Fruit fly (Drosophila melanogaster) whole organism, prepupa: ENCODE measurements around the gene Mst89B.

Experiments
- Blimp-1 ChIP-seq: fragments of 200-800 bp; sonication (Bioruptor generic); optimal IDR thresholded peaks from 3 replicates; lab custom pipeline; 2017; ENCODE audit warnings: missing biosample characterization, missing genetic modification characterization, mild to moderate bottlenecking, moderate library complexity, missing genetic modification reagents
- CG10631 ChIP-seq: fragments of 200-800 bp; sonication (Bioruptor generic); optimal IDR thresholded peaks from 2 replicates; lab custom pipeline; 2016; ENCODE audit warnings: missing biosample characterization, missing genetic modification characterization
- CG10669 ChIP-seq: fragments of 200-800 bp; sonication (Bioruptor generic); optimal IDR thresholded peaks from 3 replicates; lab custom pipeline; 2018; ENCODE audit warnings: missing biosample characterization, mild to moderate bottlenecking, missing genetic modification characterization, moderate library complexity
- CG11294 ChIP-seq: fragments of 200-800 bp; sonication (Bioruptor generic); IDR thresholded peaks from 2 replicates; pipeline ENCODE4 v1.3.6; 2022; ENCODE audit warnings: missing biosample characterization, missing genetic modification characterization
- CG11762 ChIP-seq: fragments of 200-800 bp; sonication (Bioruptor generic); optimal IDR thresholded peaks from 3 replicates; lab custom pipeline; 2016; ENCODE audit warnings: missing biosample characterization, missing genetic modification characterization; ENCODE audit not compliant: insufficient read depth
- CG15336 ChIP-seq: fragments of 200-800 bp; sonication (Bioruptor generic); IDR thresholded peaks from 2 replicates; pipeline ENCODE4 v1.3.6; 2022; ENCODE audit warnings: missing biosample characterization, missing genetic modification characterization
- CG1621 ChIP-seq: fragments of 200-800 bp; sonication (Bioruptor generic); optimal IDR thresholded peaks from 3 replicates; lab custom pipeline; 2018; ENCODE audit warnings: missing biosample characterization, mild to moderate bottlenecking, missing genetic modification characterization
- CG3032 ChIP-seq: fragments of 200-800 bp; optimal IDR thresholded peaks from 2 replicates; lab custom pipeline; 2019; ENCODE audit warnings: missing biosample characterization, mild to moderate bottlenecking, missing genetic modification characterization, moderate library complexity
- CG31627 ChIP-seq: fragments of 200-800 bp; sonication (Bioruptor generic); optimal IDR thresholded peaks from 3 replicates; lab custom pipeline; 2016; ENCODE audit warnings: missing biosample characterization, missing genetic modification characterization
- CG34406 ChIP-seq: fragments of 200-800 bp; sonication (Bioruptor generic); optimal IDR thresholded peaks from 3 replicates; lab custom pipeline; 2016; ENCODE audit warnings: missing biosample characterization, missing genetic modification characterization
- CG3919 ChIP-seq: fragments of 200-800 bp; sonication (Bioruptor generic); optimal IDR thresholded peaks from 3 replicates; lab custom pipeline; 2016; ENCODE audit warnings: missing biosample characterization, missing genetic modification characterization
- CG4318 ChIP-seq: fragments of 200-800 bp; sonication (Bioruptor generic); optimal IDR thresholded peaks from 3 replicates; lab custom pipeline; 2017; ENCODE audit warnings: missing biosample characterization, mild to moderate bottlenecking, missing genetic modification characterization
- CG6276 ChIP-seq: fragments of 200-800 bp; sonication (Bioruptor generic); optimal IDR thresholded peaks from 2 replicates; lab custom pipeline; 2017; ENCODE audit warnings: missing biosample characterization, mild to moderate bottlenecking, missing genetic modification characterization
- CG8119 ChIP-seq: fragments of 200-800 bp; sonication (Bioruptor generic); IDR thresholded peaks from 3 replicates; pipeline ENCODE4 v1.3.6; 2022; ENCODE audit warnings: missing biosample characterization, missing genetic modification characterization
- CG9139 ChIP-seq: fragments of 200-800 bp; sonication (Bioruptor generic); optimal IDR thresholded peaks from 3 replicates; lab custom pipeline; 2017; ENCODE audit warnings: missing biosample characterization, mild to moderate bottlenecking, missing genetic modification characterization
- Eip75B ChIP-seq: fragments of 200-800 bp; sonication (Bioruptor generic); optimal IDR thresholded peaks from 3 replicates; lab custom pipeline; 2016; ENCODE audit warnings: missing biosample characterization, missing genetic modification characterization
- Eip78C ChIP-seq: fragments of 200-800 bp; sonication (Bioruptor generic); peaks from one replicate; lab custom pipeline; 2016; ENCODE audit warnings: missing biosample characterization, missing genetic modification characterization
- Ets96B ChIP-seq: fragments of 200-800 bp; optimal IDR thresholded peaks from 2 replicates; lab custom pipeline; 2019; ENCODE audit warnings: missing biosample characterization, mild to moderate bottlenecking, missing genetic modification characterization, moderate library complexity
- Hr38 ChIP-seq: sonication (Bioruptor generic); optimal IDR thresholded peaks from 2 replicates; lab custom pipeline; 2016; ENCODE audit warnings: missing biosample characterization, missing genetic modification characterization
- Hr39 ChIP-seq: fragments of 200-800 bp; sonication (Bioruptor generic); optimal IDR thresholded peaks from 2 replicates; lab custom pipeline; 2016; ENCODE audit warnings: missing biosample characterization, missing genetic modification characterization
- Hr4 ChIP-seq: fragments of 200-800 bp; sonication (Bioruptor generic); optimal IDR thresholded peaks from 3 replicates; lab custom pipeline; 2016; ENCODE audit warnings: missing biosample characterization, missing genetic modification characterization
- Lpt ChIP-seq: fragments of 200-800 bp; sonication (Bioruptor generic); optimal IDR thresholded peaks from 3 replicates; lab custom pipeline; 2016; ENCODE audit warnings: missing biosample characterization, missing genetic modification characterization
- OdsH ChIP-seq: fragments of 200-800 bp; sonication (Bioruptor generic); optimal IDR thresholded peaks from 3 replicates; lab custom pipeline; 2016; ENCODE audit warnings: missing biosample characterization, missing genetic modification characterization
- Smox ChIP-seq: fragments of 200-800 bp; sonication (Bioruptor generic); optimal IDR thresholded peaks from 3 replicates; lab custom pipeline; 2016; ENCODE audit warnings: missing biosample characterization, missing genetic modification characterization
- Sox102F ChIP-seq: fragments of 200-800 bp; sonication (Bioruptor generic); optimal IDR thresholded peaks from 2 replicates; lab custom pipeline; 2016; ENCODE audit warnings: missing biosample characterization, mild to moderate bottlenecking, missing genetic modification characterization
- Sox15 ChIP-seq: fragments of 200-800 bp; sonication (Bioruptor generic); optimal IDR thresholded peaks from 3 replicates; lab custom pipeline; 2016; ENCODE audit warnings: missing biosample characterization, missing genetic modification characterization
- achi ChIP-seq: fragments of 200-800 bp; sonication (Bioruptor generic); optimal IDR thresholded peaks from 3 replicates; lab custom pipeline; 2016; ENCODE audit warnings: missing biosample characterization, missing genetic modification characterization
- acj6 ChIP-seq: fragments of 200-800 bp; sonication (Bioruptor generic); optimal IDR thresholded peaks from 3 replicates; lab custom pipeline; 2016; ENCODE audit warnings: missing biosample characterization, missing genetic modification characterization
- dac ChIP-seq: fragments of 200-800 bp; sonication (Bioruptor generic); optimal IDR thresholded peaks from 2 replicates; lab custom pipeline; 2017; ENCODE audit warnings: missing biosample characterization, mild to moderate bottlenecking, missing genetic modification characterization
- dsx ChIP-seq: fragments of 200-800 bp; optimal IDR thresholded peaks from 3 replicates; lab custom pipeline; 2019; ENCODE audit warnings: missing biosample characterization, mild to moderate bottlenecking, missing genetic modification characterization, moderate library complexity; ENCODE audit not compliant: poor library complexity, severe bottlenecking
- eg ChIP-seq: fragments of 200-800 bp; sonication (Bioruptor generic); IDR thresholded peaks from 3 replicates; pipeline ENCODE4 v1.3.6; 2022; ENCODE audit warnings: missing biosample characterization, missing genetic modification characterization
- esn ChIP-seq: fragments of 200-800 bp; sonication (Bioruptor generic); optimal IDR thresholded peaks from 2 replicates; lab custom pipeline; 2016; ENCODE audit warnings: missing biosample characterization, mild to moderate bottlenecking, missing genetic modification characterization, moderate library complexity
- fd59A ChIP-seq: fragments of 200-800 bp; sonication (Bioruptor generic); optimal IDR thresholded peaks from 2 replicates; lab custom pipeline; 2017; ENCODE audit warnings: missing biosample characterization, mild to moderate bottlenecking, missing genetic modification characterization, missing genetic modification reagents
- fd85E ChIP-seq: fragments of 200-800 bp; sonication (Bioruptor generic); optimal IDR thresholded peaks from 3 replicates; lab custom pipeline; 2016; ENCODE audit warnings: missing biosample characterization, missing genetic modification characterization
- fkh ChIP-seq: fragments of 200-800 bp; sonication (Bioruptor generic); optimal IDR thresholded peaks from 3 replicates; lab custom pipeline; 2017; ENCODE audit warnings: missing biosample characterization, mild to moderate bottlenecking, missing genetic modification characterization, moderate library complexity
- net ChIP-seq: fragments of 200-800 bp; sonication (Bioruptor generic); optimal IDR thresholded peaks from 3 replicates; lab custom pipeline; 2016; ENCODE audit warnings: missing biosample characterization, missing genetic modification characterization
- pdm3 ChIP-seq: fragments of 200-800 bp; sonication (Bioruptor generic); optimal IDR thresholded peaks from 3 replicates; lab custom pipeline; 2016; ENCODE audit warnings: missing biosample characterization, missing genetic modification characterization
- spab ChIP-seq: fragments of 200-800 bp; sonication (Bioruptor generic); optimal IDR thresholded peaks from 2 replicates; lab custom pipeline; 2017; ENCODE audit warnings: missing biosample characterization, mild to moderate bottlenecking, missing genetic modification characterization, missing genetic modification reagents
- svp ChIP-seq: fragments of 200-800 bp; sonication (Bioruptor generic); peaks from one replicate; lab custom pipeline; 2016; ENCODE audit warnings: missing biosample characterization, missing genetic modification characterization
- vri ChIP-seq: fragments of 200-800 bp; sonication (Bioruptor generic); optimal IDR thresholded peaks from 3 replicates; lab custom pipeline; 2016; ENCODE audit warnings: missing biosample characterization, mild to moderate bottlenecking, missing genetic modification characterization

Mst89B gene

DNA sequence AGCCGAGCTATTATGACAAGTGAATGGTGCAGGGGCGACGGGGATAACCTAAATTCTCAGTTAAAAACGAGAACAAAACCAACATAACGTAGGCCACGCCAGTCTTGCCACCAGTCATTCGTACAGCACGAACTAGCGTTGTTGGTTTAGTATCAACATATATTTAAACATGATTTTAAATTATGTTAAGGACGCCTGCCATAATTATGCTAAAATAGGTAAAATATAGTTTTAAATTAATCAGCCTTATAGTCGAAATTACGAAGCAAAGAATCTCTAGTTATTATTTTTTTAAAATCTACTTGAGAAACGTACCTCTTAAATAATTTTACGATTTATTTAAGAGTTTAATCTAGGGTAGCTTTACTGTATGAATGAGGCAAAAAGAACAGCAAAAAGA, 10.2 kb downstream of the Mst89B start (continued):
- TF ChIP-seq spab (GFP tag; lab: Kevin White, UChicago) (no peak), CG6276 (GFP tag; lab: Kevin White, UChicago) (no peak), Smox (no peak), fd59A (GFP tag; lab: Kevin White, UChicago) (no peak), eg (GFP tag; lab: Robert Waterston, UW) (no peak), Hr39 (GFP tag; lab: Kevin White, UChicago) (no peak)

DNA sequence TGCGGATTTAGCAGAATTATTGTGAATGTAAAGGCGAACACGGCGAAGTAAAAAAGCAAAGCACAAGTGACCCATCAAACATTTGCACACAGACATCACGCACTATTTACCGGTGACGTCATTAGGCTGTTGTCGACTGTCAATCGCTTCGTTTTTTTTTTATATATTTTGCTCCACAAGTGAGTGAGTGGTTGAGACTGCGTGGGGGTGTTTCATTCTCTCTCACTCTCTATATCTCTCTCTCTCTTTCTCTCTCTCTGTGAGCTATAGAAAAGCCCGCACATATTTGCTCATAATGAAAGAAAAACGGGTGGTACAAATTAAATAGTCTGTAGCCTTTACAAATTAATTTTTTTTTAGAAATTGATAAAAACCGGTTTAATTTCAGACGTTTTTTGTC, 10.7 kb downstream of the Mst89B start:
- TF ChIP-seq acj6 (GFP tag; lab: Kevin White, UChicago) (no peak), CG15336 (GFP tag; lab: Robert Waterston, UW) (0 out of 2 replicates have a peak, but pooled peaks have one; percentile 8), Ets96B (tag; lab: Kevin White, UChicago) (no peak), eg (GFP tag; lab: Robert Waterston, UW) (peak; percentile 51; the same call in 1 of the 3 replicates), Eip78C (peak; percentile 27), Eip75B (GFP tag; lab: Kevin White, UChicago) (no peak), CG3919 (GFP tag; lab: Kevin White, UChicago) (no peak), dsx (no peak), Hr38 (GFP tag; lab: Kevin White, UChicago) (no peak), Lpt (no peak), fkh (GFP tag; lab: Kevin White, UChicago) (peak; percentile 53)

DNA sequence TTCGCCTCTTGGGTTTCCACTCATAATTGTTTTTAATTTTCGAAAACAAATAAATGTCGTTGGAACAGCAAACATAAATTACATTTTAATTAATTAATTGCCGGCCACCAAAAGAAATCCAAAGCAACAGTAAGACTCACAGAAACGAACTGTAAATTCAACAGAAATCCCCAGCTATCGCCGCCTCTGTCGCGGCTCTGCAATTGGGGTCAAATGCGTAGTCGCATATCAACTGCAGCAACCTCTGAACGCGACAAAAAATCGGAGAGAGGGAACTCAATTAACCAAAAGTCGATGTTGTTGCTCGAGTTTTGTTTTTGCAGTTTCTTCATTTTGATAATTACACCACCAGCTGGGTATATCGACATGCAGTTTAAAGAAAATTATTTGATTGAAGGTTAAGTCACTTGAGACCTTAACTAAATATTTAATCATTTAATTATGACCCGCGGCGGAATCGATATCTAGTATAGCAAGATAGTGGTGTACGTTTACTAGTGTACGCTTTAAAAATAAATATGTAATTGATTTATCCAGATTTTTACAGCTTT, 12.6 kb downstream of the Mst89B start:
- no peak for TF ChIP-seq Lpt
- TF ChIP-seq CG4318 = no peak
- TF ChIP-seq eg (GFP tag; lab: Robert Waterston, UW) = 0 out of 3 replicates have a peak, but pooled peaks have one; percentile 25
- peak; percentile 88 for TF ChIP-seq svp (GFP tag; lab: Kevin White, UChicago)
- TF ChIP-seq CG10669 = no peak
- peak; percentile 44 for TF ChIP-seq Eip78C
- no peak for TF ChIP-seq OdsH (GFP tag; lab: Kevin White, UChicago)
- no peak for TF ChIP-seq spab (GFP tag; lab: Kevin White, UChicago)

DNA sequence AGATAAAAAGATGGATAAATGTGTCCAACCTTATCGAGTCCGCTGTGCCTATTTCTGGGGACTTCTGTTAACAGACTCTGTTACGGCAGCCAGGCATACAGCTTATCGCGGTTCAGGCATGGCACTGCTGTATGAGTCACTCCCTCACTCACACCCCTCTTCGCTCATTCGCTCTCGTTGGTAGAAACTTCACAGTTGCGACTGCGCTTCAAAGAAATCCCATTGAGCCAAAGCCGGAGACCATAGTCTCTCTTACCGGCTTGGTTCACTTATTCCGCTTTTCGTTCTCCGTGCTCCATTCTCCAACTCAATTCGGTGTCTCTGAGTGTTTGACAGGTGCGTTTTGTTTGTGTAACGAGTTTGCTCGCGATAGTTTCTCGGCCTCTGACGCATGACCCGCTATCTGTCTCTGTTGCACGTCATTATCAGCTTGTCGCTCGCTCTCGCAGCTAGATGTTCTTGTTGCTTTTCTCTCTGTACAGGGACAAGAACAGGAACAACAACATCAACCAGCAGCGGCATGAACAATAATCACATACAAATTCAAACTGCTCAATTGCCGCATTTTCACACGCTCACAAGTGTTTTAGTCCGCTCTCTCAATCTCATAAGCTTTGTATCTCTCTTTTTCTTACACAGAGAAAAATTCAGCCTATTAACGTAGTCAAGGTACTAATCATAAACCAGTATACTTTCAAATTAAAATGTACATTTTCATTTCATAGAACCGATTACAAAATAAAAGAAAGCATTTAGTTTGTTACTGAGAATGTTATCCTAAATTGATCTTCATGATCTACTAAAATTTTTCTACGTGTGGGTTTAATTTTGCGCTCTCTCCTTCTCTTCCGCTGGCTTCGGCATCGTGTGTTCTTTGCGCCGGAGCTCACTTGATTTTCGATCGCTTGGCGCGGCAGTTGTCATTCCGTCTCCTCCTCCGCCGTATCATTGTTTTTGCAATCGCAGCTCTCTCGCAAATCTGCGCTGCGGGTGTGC, 13.5 kb downstream of the Mst89B start:
- TF ChIP-seq achi (GFP tag; lab: Kevin White, UChicago) (peak; percentile 99), esn (GFP tag; lab: Kevin White, UChicago) (peak; percentile 100), pdm3 (GFP tag; lab: Kevin White, UChicago) (peak; percentile 100), Blimp-1 (peak; percentile 97), Hr4 (peak; percentile 99), Ets96B (tag; lab: Kevin White, UChicago) (peak; percentile 100), spab (GFP tag; lab: Kevin White, UChicago) (peak; percentile 99), CG8119 (GFP tag; lab: Robert Waterston, UW) (peak; percentile 100), Eip78C (peak; percentile 100), fd85E (GFP tag; lab: Kevin White, UChicago) (peak; percentile 97), CG3919 (GFP tag; lab: Kevin White, UChicago) (peak; percentile 99), acj6 (GFP tag; lab: Kevin White, UChicago) (peak; percentile 100), dac (GFP tag; lab: Kevin White, UChicago) (peak; percentile 92), vri (GFP tag; lab: Kevin White, UChicago) (peak; percentile 99), OdsH (GFP tag; lab: Kevin White, UChicago) (peak; percentile 100), CG15336 (GFP tag; lab: Robert Waterston, UW) (peak; percentile 100), eg (GFP tag; lab: Robert Waterston, UW) (peak; percentile 100), CG10631 (GFP tag; lab: Kevin White, UChicago) (peak; percentile 100), CG11762 (GFP tag; lab: Kevin White, UChicago) (peak; percentile 99), CG1621 (tag; lab: Kevin White, UChicago) (peak; percentile 98), net (GFP tag; lab: Kevin White, UChicago) (peak; percentile 100), CG34406 (GFP tag; lab: Kevin White, UChicago) (peak; percentile 100), CG11294 (GFP tag; lab: Robert Waterston, UW) (peak; percentile 99), CG31627 (peak; percentile 100), Sox102F (GFP tag; lab: Kevin White, UChicago) (peak; percentile 100), Lpt (peak; percentile 99), svp (GFP tag; lab: Kevin White, UChicago) (peak; percentile 100), CG9139 (GFP tag; lab: Kevin White, UChicago) (peak; percentile 99), CG3032 (tag; lab: Kevin White, UChicago) (peak; percentile 99), Smox (peak; percentile 100), Sox15 (GFP tag; lab: Kevin White, UChicago) (peak; percentile 99), CG4318 (peak; percentile 97)
